Worm (Caenorhabditis elegans): ENCODE measurements around the gene Y45G5AL.1.

Y45G5AL.1 gene

ce11 chrV:4118332-4118731 lies 26.0 kb upstream of the Y45G5AL.1 start, which contains the start of gene T05B4.9:
Gene T05B4.9, minus strand, starts transcription at chrV:4118432.
- TF ChIP-seq che-1 (tag; optimal IDR thresholded peaks at IDR 0.05) (no peak), ceh-9 (tag; optimal IDR thresholded peaks at IDR 0.05) (no peak), nhr-232 (tag; optimal IDR thresholded peaks at IDR 0.05) (no peak), nfya-1 (tag; optimal IDR thresholded peaks at IDR 0.05) (no peak), hlh-30 (tag; optimal IDR thresholded peaks at IDR 0.05; ENCODE audit: insufficient read depth) (no peak), pha-4 (tag; optimal IDR thresholded peaks at IDR 0.05) (no peak), fkh-6 (tag; optimal IDR thresholded peaks at IDR 0.05) (no peak), eyg-1 (tag; optimal IDR thresholded peaks at IDR 0.05) (no peak), C08G9.2 (tag; optimal IDR thresholded peaks at IDR 0.05) (no peak), T23F11.4 (GFP tag; optimal IDR thresholded peaks at IDR 0.05) (no peak)

ce11 chrV:4120629-4121028 lies 23.7 kb upstream of the Y45G5AL.1 start, which contains the start of gene T05B4.10:
Gene T05B4.10, minus strand, starts transcription at chrV:4120729.
- TF ChIP-seq ceh-22 (tag; optimal IDR thresholded peaks at IDR 0.05) (no peak), npax-4 (tag; optimal IDR thresholded peaks at IDR 0.05) (no peak), zip-5 (tag; optimal IDR thresholded peaks at IDR 0.05) (no peak), ceh-2 (tag; optimal IDR thresholded peaks at IDR 0.05) (no peak), nfya-1 (tag; optimal IDR thresholded peaks at IDR 0.05) (no peak), hlh-13 (GFP tag; optimal IDR thresholded peaks at IDR 0.05) (no peak), che-1 (tag; optimal IDR thresholded peaks at IDR 0.05) (no peak), ttx-3 (tag; optimal IDR thresholded peaks at IDR 0.05) (no peak), pqm-1 (tag; optimal IDR thresholded peaks at IDR 0.05) (no peak), tbx-2 (tag; optimal IDR thresholded peaks at IDR 0.05) (no peak), pax-1 (tag; optimal IDR thresholded peaks at IDR 0.05) (no peak), ceh-18 (tag; optimal IDR thresholded peaks at IDR 0.05) (no peak), Y22D7AL.16 (tag; optimal IDR thresholded peaks at IDR 0.05) (no peak), pag-3 (tag; optimal IDR thresholded peaks at IDR 0.05; ENCODE audit: borderline replicate concordance) (no peak), fkh-6 (tag; optimal IDR thresholded peaks at IDR 0.05) (no peak), unc-42 (tag; optimal IDR thresholded peaks at IDR 0.05) (no peak), ceh-45 (GFP tag; IDR thresholded peaks at IDR 0.05) (no peak), ref-2 (tag; optimal IDR thresholded peaks at IDR 0.05) (no peak)

ce11 chrV:4122415-4122814 lies 21.9 kb upstream of the Y45G5AL.1 start, which contains the start of gene phat-5:
Gene phat-5, minus strand, starts transcription at chrV:4122515.
- TF ChIP-seq pha-4 (tag; optimal IDR thresholded peaks at IDR 0.05), result no peak
- no peak for TF ChIP-seq pqm-1 (tag; optimal IDR thresholded peaks at IDR 0.05)
- no peak for TF ChIP-seq C08G9.2 (tag; optimal IDR thresholded peaks at IDR 0.05)
- no peak for TF ChIP-seq nhr-232 (tag; optimal IDR thresholded peaks at IDR 0.05)
- no peak for TF ChIP-seq fkh-10 (GFP tag; optimal IDR thresholded peaks at IDR 0.05)
- TF ChIP-seq pros-1 (tag; optimal IDR thresholded peaks at IDR 0.05), result no peak
- no peak for TF ChIP-seq lin-11 (tag; optimal IDR thresholded peaks at IDR 0.05)
- TF ChIP-seq nfya-1 (tag; optimal IDR thresholded peaks at IDR 0.05), result no peak
- TF ChIP-seq sox-4 (tag; optimal IDR thresholded peaks at IDR 0.05), result no peak
- no peak for TF ChIP-seq elt-4 (tag; optimal IDR thresholded peaks at IDR 0.05)
- TF ChIP-seq eyg-1 (tag; optimal IDR thresholded peaks at IDR 0.05), result no peak

- TF ChIP-seq gmeb-2 (tag; optimal IDR thresholded peaks at IDR 0.05) (no peak), elt-4 (tag; optimal IDR thresholded peaks at IDR 0.05) (no peak), ets-4 (tag; optimal IDR thresholded peaks at IDR 0.05) (no peak), nhr-232 (tag; optimal IDR thresholded peaks at IDR 0.05) (no peak), ceh-14 (tag; optimal IDR thresholded peaks at IDR 0.05) (no peak), C08G9.2 (tag; optimal IDR thresholded peaks at IDR 0.05) (no peak), pax-1 (tag; optimal IDR thresholded peaks at IDR 0.05) (no peak), unc-42 (tag; optimal IDR thresholded peaks at IDR 0.05) (no peak), ceh-19 (GFP tag; optimal IDR thresholded peaks at IDR 0.05) (no peak), pha-2 (tag; optimal IDR thresholded peaks at IDR 0.05) (no peak), ahr-1 (tag; optimal IDR thresholded peaks at IDR 0.05) (no peak), sox-2 (GFP tag; IDR thresholded peaks at IDR 0.05) (no peak)
These were observed 18.7 kb upstream of the Y45G5AL.1 start, which contains the start of gene T05B4.12 for ce11 chrV:4125552-4126084. Gene T05B4.12, minus strand, starts transcription at chrV:4126034.

All from whole organism, late embryonic.